Worm (Caenorhabditis elegans) whole organism, young adult: ENCODE data around the gene srb-6.

Experiments used
- F10E7.11 ChIP-seq: sonication (generic microtip); optimal IDR thresholded peaks from 2 replicates; lab custom pipeline; 2017; ENCODE audit warnings: mild to moderate bottlenecking, missing genetic modification characterization, moderate library complexity, missing compliant biosample characterization
- let-526 ChIP-seq: fragments of 200-800 bp; sonication (Bioruptor generic); IDR thresholded peaks from 2 replicates; pipeline ENCODE4 v1.3.6; 2022; ENCODE audit warnings: missing genetic modification reagents, missing genetic modification characterization, missing compliant biosample characterization
- lin-40 ChIP-seq: sonication (generic microtip); optimal IDR thresholded peaks from 2 replicates; lab custom pipeline; 2016; ENCODE audit warnings: missing genetic modification characterization, mild to moderate bottlenecking, missing compliant biosample characterization, missing genotype, missing genetic modification reagents
- snpc-1.1 ChIP-seq: sonication (generic microtip); optimal IDR thresholded peaks from 2 replicates; lab custom pipeline; 2017; ENCODE audit warnings: missing genetic modification characterization, mild to moderate bottlenecking, missing compliant biosample characterization, antibody characterized with exemption, moderate library complexity, missing genotype, missing genetic modification reagents; ENCODE audit not compliant: insufficient read depth
- snpc-4 ChIP-seq, 5 experiments: fragments of 150-350 bp in 1 of 5; sonication (generic microtip) in 4 of 5; optimal IDR thresholded peaks; 2 replicates each; lab custom pipeline; 2014 to 2018; ENCODE audit warnings: missing genetic modification characterization in 5 of 5, missing biosample characterization in 3 of 5, antibody characterized with exemption in 2 of 5, mild to moderate bottlenecking in 2 of 5, missing compliant biosample characterization in 2 of 5, missing genotype in 2 of 5, moderate library complexity in 2 of 5, missing genetic modification reagents in 1 of 5
- unc-130 ChIP-seq: sonication (generic microtip); optimal IDR thresholded peaks from 2 replicates; lab custom pipeline; 2016; ENCODE audit warnings: missing genetic modification reagents, missing genetic modification characterization, missing compliant biosample characterization
- ztf-3 ChIP-seq: fragments of 200-800 bp; sonication (Bioruptor generic); optimal IDR thresholded peaks from 2 replicates; lab custom pipeline; 2018; ENCODE audit warnings: mild to moderate bottlenecking, missing genetic modification characterization, missing compliant biosample characterization

DNA sequence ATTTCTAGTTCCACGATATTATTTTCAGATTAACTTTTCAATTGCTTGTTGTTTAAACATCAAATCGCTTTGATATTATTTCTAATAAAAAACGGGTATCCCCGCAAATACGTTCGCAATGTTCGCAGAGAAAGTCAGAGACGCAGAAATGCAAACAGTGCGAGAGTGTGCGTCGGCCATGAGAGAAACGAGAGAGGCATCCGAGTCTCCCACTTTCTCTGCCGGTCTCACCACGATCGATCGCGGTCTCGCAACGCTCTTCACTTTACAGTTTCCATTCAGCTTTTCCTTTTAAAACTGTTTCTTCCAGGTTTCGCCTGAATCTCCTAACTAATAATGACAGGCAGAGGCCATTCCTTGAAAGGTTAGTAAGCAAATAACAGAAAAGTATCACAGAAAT lies 20.4 kb upstream of the srb-6 start, which contains the start of gene F33H1.4:
- TF ChIP-seq unc-130 (GFP tag; lab: Kevin White, UChicago) (peak; percentile 31), snpc-4 (GFP tag; optimal IDR thresholded peaks at IDR 0.05; lab: Kevin White, UChicago) (no peak), snpc-4 (tag; optimal IDR thresholded peaks at IDR 0.05; lab: Kevin White, UChicago) (peak in 1 of 4 experiments; percentile 6), F10E7.11 (no peak), ztf-3 (GFP tag; lab: Kevin White, UChicago) (no peak), snpc-1.1 (tag; lab: Kevin White, UChicago) (no peak), lin-40 (tag; lab: Kevin White, UChicago) (no peak), let-526 (GFP tag; lab: Robert Waterston, UW) (no peak)
